Fruit fly (Drosophila melanogaster): Measurements from ENCODE around the gene by.

The by gene

dm6 chr3R:9563240-9563992 is 30.6 kb upstream of the by start, which contains the start of the genes CG9393 and Vps45 (continued):
- TF ChIP-seq CG4707 (GFP tag; optimal IDR thresholded peaks at IDR 0.05) (no peak), phol (tag; optimal IDR thresholded peaks at IDR 0.05) (peak; percentile 76), gsb-n (tag; optimal IDR thresholded peaks at IDR 0.05) (no peak), HLH54F (GFP tag; optimal IDR thresholded peaks at IDR 0.05) (peak; percentile 78), CG10959 (GFP tag; IDR thresholded peaks at IDR 0.05) (no peak), ac (GFP tag; optimal IDR thresholded peaks at IDR 0.05) (no peak), dmrt99B (tag; optimal IDR thresholded peaks at IDR 0.05) (no peak), vfl (GFP tag; optimal IDR thresholded peaks at IDR 0.05) (peak; percentile 52), CG4424 (GFP tag; optimal IDR thresholded peaks at IDR 0.05) (peak; percentile 66), CG11247 (GFP tag; IDR thresholded peaks at IDR 0.05) (no peak), cas (GFP tag; IDR thresholded peaks at IDR 0.05) (0 out of 2 replicates have a peak, but pooled peaks have one; percentile 36), zen2 (GFP tag; IDR thresholded peaks at IDR 0.05; ENCODE audit: partially characterized antibody) (peak; percentile 81), Dp (GFP tag; optimal IDR thresholded peaks at IDR 0.05) (peak; percentile 41), btn (GFP tag; optimal IDR thresholded peaks at IDR 0.05) (no peak), CG3838 (GFP tag; optimal IDR thresholded peaks at IDR 0.05) (no peak), CG16815 (GFP tag; optimal IDR thresholded peaks at IDR 0.05) (peak; percentile 3), fu2 (GFP tag; optimal IDR thresholded peaks at IDR 0.05) (peak; percentile 71), Trl (optimal IDR thresholded peaks at IDR 0.05) (no peak), Trl (GFP tag; optimal IDR thresholded peaks at IDR 0.05) (peak; percentile 64), zf30C (GFP tag; optimal IDR thresholded peaks at IDR 0.05) (no peak), lola (GFP tag; optimal IDR thresholded peaks at IDR 0.05) (peak in 1 of 3 experiments; percentile 56), tgo (GFP tag; IDR thresholded peaks at IDR 0.05) (peak; percentile 48; the same call in 1 of the 3 replicates), danr (GFP tag; IDR thresholded peaks at IDR 0.05) (no peak), CG7271 (tag; optimal IDR thresholded peaks at IDR 0.05) (no peak), CG2712 (tag; optimal IDR thresholded peaks at IDR 0.05) (peak; percentile 67), Optix (GFP tag; IDR thresholded peaks at IDR 0.05) (0 out of 3 replicates have a peak, but pooled peaks have one; percentile 7), Gug (GFP tag; IDR thresholded peaks at IDR 0.05) (peak; percentile 65; the same call in 2 of the 4 replicates), sna (GFP tag; IDR thresholded peaks at IDR 0.05; ENCODE audit: partially characterized antibody) (peak; percentile 90), tx (GFP tag; optimal IDR thresholded peaks at IDR 0.05) (peak; percentile 25), nerfin-2 (GFP tag; IDR thresholded peaks at IDR 0.05; ENCODE audit: partially characterized antibody) (peak; percentile 94), CG17912 (GFP tag; optimal IDR thresholded peaks at IDR 0.05) (peak; percentile 0), trh (GFP tag; optimal IDR thresholded peaks at IDR 0.05) (peak; percentile 16), CG14860 (GFP tag; IDR thresholded peaks at IDR 0.05; ENCODE audit: partially characterized antibody) (peak; percentile 91), sens-2 (GFP tag; IDR thresholded peaks at IDR 0.05) (no peak), slou (GFP tag; optimal IDR thresholded peaks at IDR 0.05) (no peak), CG3995 (GFP tag; optimal IDR thresholded peaks at IDR 0.05) (peak; percentile 92), Ets65A (GFP tag) (peak; percentile 97), CG17361 (GFP tag; IDR thresholded peaks at IDR 0.05) (peak; percentile 79), Dip3 (GFP tag; optimal IDR thresholded peaks at IDR 0.05) (peak; percentile 71), cwo (GFP tag; optimal IDR thresholded peaks at IDR 0.05) (peak; percentile 8), run (tag; optimal IDR thresholded peaks at IDR 0.05) (no peak), H15 (GFP tag; IDR thresholded peaks at IDR 0.05) (no peak), CHES-1-like (GFP tag; optimal IDR thresholded peaks at IDR 0.05) (peak; percentile 54), Bgb (GFP tag; IDR thresholded peaks at IDR 0.05; ENCODE audit: partially characterized antibody) (peak; percentile 94), fd3F (GFP tag; optimal IDR thresholded peaks at IDR 0.05) (peak; percentile 48), CG6175 (GFP tag; IDR thresholded peaks at IDR 0.05) (no peak), exex (tag; optimal IDR thresholded peaks at IDR 0.05) (peak; percentile 46), tll (GFP tag; optimal IDR thresholded peaks at IDR 0.05) (peak in 1 of 2 experiments; percentile 78), lab (GFP tag; optimal IDR thresholded peaks at IDR 0.05) (no peak)
